Fruit fly (Drosophila melanogaster) whole organism: Measurements from ENCODE around the gene pall.

Experiments
- CG8478 ChIP-seq: fragments of >200 bp; optimal IDR thresholded peaks from 2 replicates; lab custom pipeline; 2018; ENCODE audit warnings: inconsistent platforms
- Dll ChIP-seq: fragments of >200 bp; optimal IDR thresholded peaks from 2 replicates; lab custom pipeline; 2017
- EcR ChIP-seq, 2 experiments: fragments of >200 bp; optimal IDR thresholded peaks; 2 replicates each; lab custom pipeline; 2017; ENCODE audit warnings: missing biosample characterization in 2 of 2, missing genetic modification characterization in 2 of 2, missing genetic modification reagents in 2 of 2
- psq ChIP-seq: fragments of >200 bp; optimal IDR thresholded peaks from 2 replicates; lab custom pipeline; 2017
- usp ChIP-seq: fragments of >200 bp; optimal IDR thresholded peaks from 2 replicates; lab custom pipeline; 2017; ENCODE audit warnings: missing biosample characterization, missing genetic modification characterization, mixed read lengths

- TF ChIP-seq CG8478 (lab: Kevin White, UChicago) (no peak), Dll (lab: Kevin White, UChicago) (no peak), usp (no peak), psq (no peak), EcR (GFP tag; optimal IDR thresholded peaks at IDR 0.05; lab: Kevin White, UChicago) (no peak)
Measured at dm6 chr3L:9490432-9490831, 2.8 kb upstream of the pall start.
